Worm (Caenorhabditis elegans) whole organism, L3 larva: Measurements from ENCODE around the gene egrh-3.

Source experiments
- R02D3.7 ChIP-seq: fragments of 150-350 bp; optimal IDR thresholded peaks from 2 replicates; lab custom pipeline; 2014; ENCODE audit warnings: missing biosample characterization, missing genetic modification characterization
- nhr-12 ChIP-seq: fragments of 150-350 bp; optimal IDR thresholded peaks from 2 replicates; lab custom pipeline; 2014; ENCODE audit warnings: missing biosample characterization, missing genetic modification characterization
- nhr-237 ChIP-seq: fragments of 150-350 bp; optimal IDR thresholded peaks from 2 replicates; lab custom pipeline; 2014; ENCODE audit warnings: missing biosample characterization, missing genetic modification characterization

- TF ChIP-seq nhr-237, result no peak
- no peak for TF ChIP-seq R02D3.7
- TF ChIP-seq nhr-12 (tag; lab: Kevin White, UChicago), result no peak
These were observed 17.1 kb upstream of the egrh-3 start for ce11 chrIV:2705675-2706074.
